Fruit fly (Drosophila melanogaster) whole organism, embryonic: ENCODE results near the gene CG7333.
A peak's percentile ranks its signal among the peaks of the same experiment; 100 is the strongest.

Experiments used
- Abd-B ChIP-seq: fragments of 200-800 bp; sonication (Bioruptor generic); optimal IDR thresholded peaks from 2 replicates; lab custom pipeline; 2018; ENCODE audit warnings: missing biosample characterization, mild to moderate bottlenecking, missing genetic modification characterization, moderate library complexity
- CG10147 ChIP-seq: fragments of 200-800 bp; sonication (Bioruptor generic); optimal IDR thresholded peaks from 2 replicates; lab custom pipeline; 2019; ENCODE audit warnings: missing biosample characterization, mild to moderate bottlenecking, missing genetic modification characterization, moderate library complexity
- CG11247 ChIP-seq: fragments of 200-800 bp; sonication (Bioruptor generic); IDR thresholded peaks from 2 replicates; pipeline ENCODE4 v1.3.6; 2022; ENCODE audit warnings: missing biosample characterization, missing genetic modification characterization
- CG12071 ChIP-seq: fragments of 200-800 bp; sonication (Bioruptor generic); optimal IDR thresholded peaks from 3 replicates; lab custom pipeline; 2018; ENCODE audit warnings: missing biosample characterization, mild to moderate bottlenecking, missing genetic modification characterization
- CG12391 ChIP-seq: fragments of 200-800 bp; sonication (Bioruptor generic); optimal IDR thresholded peaks from 3 replicates; lab custom pipeline; 2018; ENCODE audit warnings: missing biosample characterization, mild to moderate bottlenecking, missing genetic modification characterization, moderate library complexity
- CG1603 ChIP-seq: fragments of 200-800 bp; sonication (Bioruptor generic); optimal IDR thresholded peaks from 2 replicates; lab custom pipeline; 2019; ENCODE audit warnings: missing biosample characterization, mild to moderate bottlenecking, missing genetic modification characterization, moderate library complexity
- CG16813 ChIP-seq: fragments of 200-800 bp; sonication (Bioruptor generic); IDR thresholded peaks from 3 replicates; pipeline ENCODE4 v1.3.6; 2022; ENCODE audit warnings: missing biosample characterization, missing genetic modification characterization; ENCODE audit not compliant: partially characterized antibody
- CG1792 ChIP-seq: fragments of 200-800 bp; sonication (Bioruptor generic); optimal IDR thresholded peaks from 2 replicates; lab custom pipeline; 2016; ENCODE audit warnings: missing biosample characterization, missing genetic modification characterization
- CG18476 ChIP-seq: fragments of 200-800 bp; sonication (Bioruptor generic); optimal IDR thresholded peaks from 2 replicates; lab custom pipeline; 2016; ENCODE audit warnings: missing biosample characterization, mild to moderate bottlenecking, missing genetic modification characterization
- CG18599 ChIP-seq: fragments of 200-800 bp; sonication (Bioruptor generic); optimal IDR thresholded peaks from 3 replicates; lab custom pipeline; 2017; ENCODE audit warnings: missing biosample characterization, missing genetic modification characterization, mild to moderate bottlenecking, moderate library complexity, missing genetic modification reagents
- CG2712 ChIP-seq: fragments of 200-800 bp; optimal IDR thresholded peaks from 3 replicates; lab custom pipeline; 2019; ENCODE audit warnings: missing biosample characterization, mild to moderate bottlenecking, missing genetic modification characterization, moderate library complexity
- CG4404 ChIP-seq: fragments of 200-800 bp; sonication (Bioruptor generic); IDR thresholded peaks from 2 replicates; pipeline ENCODE4 v1.3.6; 2022; ENCODE audit warnings: missing biosample characterization, missing genetic modification characterization
- CG5180 ChIP-seq: fragments of 200-800 bp; sonication (Bioruptor generic); optimal IDR thresholded peaks from 3 replicates; lab custom pipeline; 2017; ENCODE audit warnings: missing biosample characterization, missing genetic modification characterization, mild to moderate bottlenecking, moderate library complexity, missing genetic modification reagents
- CG5245 ChIP-seq: fragments of 200-800 bp; sonication (Bioruptor generic); optimal IDR thresholded peaks from 3 replicates; lab custom pipeline; 2016; ENCODE audit warnings: missing biosample characterization, missing genetic modification characterization
- CG6765 ChIP-seq: fragments of 200-800 bp; sonication (Bioruptor generic); optimal IDR thresholded peaks from 3 replicates; lab custom pipeline; 2017; ENCODE audit warnings: missing biosample characterization, mild to moderate bottlenecking, missing genetic modification characterization
- CG7372 ChIP-seq: fragments of 200-800 bp; sonication (Bioruptor generic); IDR thresholded peaks from 2 replicates; pipeline ENCODE4 v1.3.6; 2022; ENCODE audit warnings: missing biosample characterization, missing genetic modification characterization
- CG8281 ChIP-seq: fragments of 200-800 bp; sonication (Bioruptor generic); optimal IDR thresholded peaks from 2 replicates; lab custom pipeline; 2018; ENCODE audit warnings: missing biosample characterization, mild to moderate bottlenecking, missing genetic modification characterization, moderate library complexity
- CG8388 ChIP-seq: fragments of 200-800 bp; sonication (Bioruptor generic); optimal IDR thresholded peaks from 2 replicates; lab custom pipeline; 2019; ENCODE audit warnings: missing biosample characterization, mild to moderate bottlenecking, missing genetic modification characterization, moderate library complexity
- Dad ChIP-seq: fragments of 200-800 bp; sonication (Bioruptor generic); optimal IDR thresholded peaks from 3 replicates; lab custom pipeline; 2016; ENCODE audit warnings: missing biosample characterization, missing genetic modification characterization
- Dek ChIP-seq: fragments of 200-800 bp; sonication (Bioruptor generic); optimal IDR thresholded peaks from 3 replicates; lab custom pipeline; 2019; ENCODE audit warnings: missing biosample characterization, mild to moderate bottlenecking, missing genetic modification characterization, moderate library complexity
- E2f1 ChIP-seq: fragments of 200-800 bp; sonication (Bioruptor generic); IDR thresholded peaks from 2 replicates; pipeline ENCODE4 v1.3.6; 2022; ENCODE audit warnings: missing biosample characterization, missing genetic modification characterization
- Gug ChIP-seq: fragments of 200-800 bp; sonication (Bioruptor generic); IDR thresholded peaks from 4 replicates; pipeline ENCODE4 v1.3.6; 2022; ENCODE audit warnings: missing biosample characterization, missing genetic modification characterization
- HHEX ChIP-seq: fragments of 200-800 bp; sonication (Bioruptor generic); optimal IDR thresholded peaks from 3 replicates; lab custom pipeline; 2017; ENCODE audit warnings: missing biosample characterization, mild to moderate bottlenecking, missing genetic modification characterization, missing genetic modification reagents
- MESR4 ChIP-seq: fragments of 200-800 bp; sonication (Bioruptor generic); optimal IDR thresholded peaks from 2 replicates; lab custom pipeline; 2018; ENCODE audit warnings: missing biosample characterization, mild to moderate bottlenecking, missing genetic modification characterization, moderate library complexity
- Mrtf ChIP-seq: fragments of 200-800 bp; sonication (Bioruptor generic); IDR thresholded peaks from 3 replicates; pipeline ENCODE4 v1.3.6; 2022; ENCODE audit warnings: missing biosample characterization, missing genetic modification characterization
- Opbp ChIP-seq: fragments of 200-800 bp; sonication (Bioruptor generic); IDR thresholded peaks from 3 replicates; pipeline ENCODE4 v1.3.6; 2022; ENCODE audit warnings: missing biosample characterization, missing genetic modification characterization; ENCODE audit not compliant: partially characterized antibody
- Rfx ChIP-seq: fragments of 200-800 bp; sonication (Bioruptor generic); IDR thresholded peaks from 2 replicates; pipeline ENCODE4 v1.3.6; 2022; ENCODE audit warnings: missing biosample characterization, missing genetic modification characterization
- Sox100B ChIP-seq: fragments of 200-800 bp; sonication (Bioruptor generic); optimal IDR thresholded peaks from 3 replicates; lab custom pipeline; 2018; ENCODE audit warnings: missing biosample characterization, mild to moderate bottlenecking, missing genetic modification characterization
- Sox102F ChIP-seq: fragments of 200-800 bp; sonication (Bioruptor generic); optimal IDR thresholded peaks from 2 replicates; lab custom pipeline; 2018; ENCODE audit warnings: missing biosample characterization, mild to moderate bottlenecking, missing genetic modification characterization, moderate library complexity
- al ChIP-seq: fragments of 200-800 bp; sonication (Bioruptor generic); IDR thresholded peaks from 2 replicates; pipeline ENCODE4 v1.3.6; 2022; ENCODE audit warnings: missing biosample characterization, missing genetic modification characterization
- bab2 ChIP-seq: fragments of 200-800 bp; sonication (Bioruptor generic); optimal IDR thresholded peaks from 2 replicates; lab custom pipeline; 2016; ENCODE audit warnings: missing biosample characterization, missing genetic modification characterization
- bsh ChIP-seq, 2 experiments: fragments of 200-800 bp; sonication (Bioruptor generic); optimal IDR thresholded peaks; 2 replicates each; lab custom pipeline; 2017 to 2018; ENCODE audit warnings: mild to moderate bottlenecking in 2 of 2, missing biosample characterization in 2 of 2, missing genetic modification characterization in 2 of 2, moderate library complexity in 1 of 2
- cas ChIP-seq: fragments of 200-800 bp; sonication (Bioruptor generic); IDR thresholded peaks from 2 replicates; pipeline ENCODE4 v1.3.6; 2022; ENCODE audit warnings: missing biosample characterization, missing genetic modification characterization
- dpn ChIP-seq, 2 experiments: fragments of 200-800 bp; sonication (Bioruptor generic); optimal IDR thresholded peaks; 3 replicates each; lab custom pipeline; 2016; ENCODE audit warnings: missing biosample characterization in 2 of 2, missing genetic modification characterization in 2 of 2
- ftz-f1 ChIP-seq: fragments of 200-800 bp; sonication (Bioruptor generic); optimal IDR thresholded peaks from 2 replicates; lab custom pipeline; 2016; ENCODE audit warnings: missing biosample characterization, missing genetic modification characterization
- gem ChIP-seq: fragments of 200-800 bp; sonication (Bioruptor generic); optimal IDR thresholded peaks from 2 replicates; lab custom pipeline; 2019; ENCODE audit warnings: missing biosample characterization, mild to moderate bottlenecking, missing genetic modification characterization, moderate library complexity
- gfzf ChIP-seq: fragments of 200-800 bp; sonication (Bioruptor generic); optimal IDR thresholded peaks from 2 replicates; lab custom pipeline; 2016; ENCODE audit warnings: missing biosample characterization, mild to moderate bottlenecking, missing genetic modification characterization, moderate library complexity
- grn ChIP-seq: fragments of 200-800 bp; sonication (Bioruptor generic); optimal IDR thresholded peaks from 3 replicates; lab custom pipeline; 2017; ENCODE audit warnings: missing biosample characterization, missing genetic modification characterization
- ham ChIP-seq: fragments of 200-800 bp; sonication (Bioruptor generic); IDR thresholded peaks from 2 replicates; pipeline ENCODE4 v1.3.6; 2022; ENCODE audit warnings: missing biosample characterization, missing genetic modification characterization
- hb ChIP-seq: fragments of 200-800 bp; sonication (Bioruptor generic); IDR thresholded peaks from 3 replicates; pipeline ENCODE4 v1.3.6; 2022; ENCODE audit warnings: missing biosample characterization, missing genetic modification characterization; ENCODE audit not compliant: partially characterized antibody
- lab ChIP-seq: fragments of 200-800 bp; sonication (Bioruptor generic); optimal IDR thresholded peaks from 3 replicates; lab custom pipeline; 2017; ENCODE audit warnings: missing biosample characterization, missing genetic modification characterization, mild to moderate bottlenecking, moderate library complexity, missing genetic modification reagents
- pnt ChIP-seq: fragments of 200-800 bp; sonication (Bioruptor generic); optimal IDR thresholded peaks from 3 replicates; lab custom pipeline; 2016; ENCODE audit warnings: missing biosample characterization, missing genetic modification characterization
- run ChIP-seq: fragments of 200-800 bp; sonication (Bioruptor generic); optimal IDR thresholded peaks from 3 replicates; lab custom pipeline; 2018; ENCODE audit warnings: missing biosample characterization, mild to moderate bottlenecking, missing genetic modification characterization
- sens ChIP-seq: fragments of 200-800 bp; sonication (Bioruptor generic); peaks from one replicate; lab custom pipeline; 2016; ENCODE audit warnings: missing biosample characterization, missing genetic modification characterization
- slbo ChIP-seq: fragments of 200-800 bp; sonication (Bioruptor generic); IDR thresholded peaks from 2 replicates; pipeline ENCODE4 v1.3.6; 2022; ENCODE audit warnings: missing biosample characterization, missing genetic modification characterization
- slou ChIP-seq: fragments of 200-800 bp; sonication (Bioruptor generic); optimal IDR thresholded peaks from 3 replicates; lab custom pipeline; 2016; ENCODE audit warnings: missing biosample characterization, missing genetic modification characterization
- ttk ChIP-seq: fragments of 200-800 bp; sonication (Bioruptor generic); IDR thresholded peaks from 2 replicates; pipeline ENCODE4 v2.1.2; 2022; ENCODE audit warnings: missing biosample characterization, missing genetic modification characterization

Gene CG7333

dm6 chr3R:19644094-19644900 is 43.9 kb downstream of the CG7333 start, which contains the start of gene Vha13 (continued):
- TF ChIP-seq ftz-f1 (GFP tag; lab: Kevin White, UChicago) = peak; percentile 53
- TF ChIP-seq slou = peak; percentile 0
- TF ChIP-seq Rfx = peak; percentile 87
- peak; percentile 23 for TF ChIP-seq CG2712 (tag; lab: Kevin White, UChicago)
- no peak for TF ChIP-seq HHEX
- TF ChIP-seq dpn (GFP tag; optimal IDR thresholded peaks at IDR 0.05; lab: Kevin White, UChicago) = peak; percentile 2 to 35
- peak; percentile 82 for TF ChIP-seq Opbp (GFP tag; lab: Robert Waterston, UW)
- TF ChIP-seq sens (GFP tag; lab: Kevin White, UChicago) = peak; percentile 48
- TF ChIP-seq ham (GFP tag; lab: Robert Waterston, UW) = peak; percentile 27; the same call in 1 of the 2 replicates
- TF ChIP-seq CG7372 = peak; percentile 40; the same call in 1 of the 2 replicates
- TF ChIP-seq CG18599 = peak; percentile 73
- peak; percentile 53 for TF ChIP-seq CG12071
- TF ChIP-seq CG12391 (tag; lab: Kevin White, UChicago) = peak; percentile 36
- TF ChIP-seq hb (GFP tag; lab: Robert Waterston, UW) = peak; percentile 52
- TF ChIP-seq CG18476 = no peak
- peak; percentile 14 for TF ChIP-seq CG5245 (GFP tag; lab: Kevin White, UChicago)
- peak; percentile 49 for TF ChIP-seq CG1603 (tag; lab: Kevin White, UChicago)
- no peak for TF ChIP-seq CG8281
- TF ChIP-seq lab (GFP tag; lab: Kevin White, UChicago) = peak; percentile 74
- no peak for TF ChIP-seq Sox100B (GFP tag; lab: Kevin White, UChicago)
- TF ChIP-seq gfzf (GFP tag; lab: Kevin White, UChicago) = peak; percentile 10
- peak; percentile 5 for TF ChIP-seq Sox102F
- peak; percentile 99 for TF ChIP-seq MESR4 (GFP tag; lab: Kevin White, UChicago)
- TF ChIP-seq CG1792 = no peak
- peak; percentile 49 for TF ChIP-seq run (tag; lab: Kevin White, UChicago)
- peak; percentile 52 for TF ChIP-seq CG6765 (GFP tag; lab: Kevin White, UChicago)
- TF ChIP-seq CG11247 (GFP tag; lab: Robert Waterston, UW) = peak; percentile 76
- TF ChIP-seq Gug (GFP tag; lab: Robert Waterston, UW) = peak; percentile 82
- no peak for TF ChIP-seq Abd-B
- no peak for TF ChIP-seq CG8388 (GFP tag; lab: Kevin White, UChicago)
- TF ChIP-seq CG4404 (GFP tag; lab: Robert Waterston, UW) = 0 out of 2 replicates have a peak, but pooled peaks have one; percentile 9
- peak; percentile 89 for TF ChIP-seq slbo
- TF ChIP-seq E2f1 (GFP tag; lab: Robert Waterston, UW) = peak; percentile 36; the same call in 1 of the 2 replicates
- TF ChIP-seq pnt (GFP tag; lab: Kevin White, UChicago) = peak; percentile 15
- 0 out of 2 replicates have a peak, but pooled peaks have one; percentile 23 for TF ChIP-seq al
- TF ChIP-seq CG5180 (GFP tag; lab: Kevin White, UChicago) = no peak
- TF ChIP-seq CG10147 (GFP tag; lab: Kevin White, UChicago) = peak; percentile 34
- TF ChIP-seq ttk = 0 out of 2 replicates have a peak, but pooled peaks have one; percentile 34
- peak; percentile 31 for TF ChIP-seq Dad (GFP tag; lab: Kevin White, UChicago)
- peak; percentile 51 for TF ChIP-seq gem (tag; lab: Kevin White, UChicago)
- TF ChIP-seq grn = no peak
- TF ChIP-seq CG16813 (GFP tag; lab: Robert Waterston, UW) = peak; percentile 63
- TF ChIP-seq Dek (tag; lab: Kevin White, UChicago) = peak; percentile 42
- peak in 1 of 2 experiments; percentile 30 for TF ChIP-seq bsh (GFP tag; optimal IDR thresholded peaks at IDR 0.05; lab: Kevin White, UChicago)
- TF ChIP-seq bab2 (GFP tag; lab: Kevin White, UChicago) = peak; percentile 16
- peak; percentile 35; the same call in 1 of the 2 replicates for TF ChIP-seq cas (GFP tag; lab: Robert Waterston, UW)
- TF ChIP-seq Mrtf (GFP tag; lab: Robert Waterston, UW) = peak; percentile 51; the same call in 1 of the 3 replicates
